Fruit fly (Drosophila melanogaster) whole organism, embryonic: ENCODE measurements around the gene CG12347.
A peak's percentile ranks its signal among the peaks of the same experiment; 100 is the strongest.

Experiments used
- Antp ChIP-seq: fragments of 200-800 bp; sonication (Bioruptor generic); optimal IDR thresholded peaks from 3 replicates; lab custom pipeline; 2016; ENCODE audit warnings: missing biosample characterization, missing genetic modification characterization
- Atf3 ChIP-seq: fragments of 200-800 bp; sonication (Bioruptor generic); optimal IDR thresholded peaks from 3 replicates; lab custom pipeline; 2016; ENCODE audit warnings: missing biosample characterization, missing genetic modification characterization
- Atf6 ChIP-seq: fragments of 200-800 bp; sonication (Bioruptor generic); IDR thresholded peaks from 2 replicates; pipeline ENCODE4 v1.3.6; 2022; ENCODE audit warnings: missing biosample characterization, missing genetic modification characterization
- CG1024 ChIP-seq: fragments of 200-800 bp; sonication (Bioruptor generic); IDR thresholded peaks from 2 replicates; pipeline ENCODE4 v1.3.6; 2022; ENCODE audit warnings: missing biosample characterization, missing genetic modification characterization
- CG10565 ChIP-seq: fragments of 200-800 bp; sonication (Bioruptor generic); optimal IDR thresholded peaks from 3 replicates; lab custom pipeline; 2016; ENCODE audit warnings: missing biosample characterization, mild to moderate bottlenecking, missing genetic modification characterization
- CG12071 ChIP-seq: fragments of 200-800 bp; sonication (Bioruptor generic); optimal IDR thresholded peaks from 3 replicates; lab custom pipeline; 2018; ENCODE audit warnings: missing biosample characterization, mild to moderate bottlenecking, missing genetic modification characterization
- CG14014 ChIP-seq: fragments of 200-800 bp; sonication (Bioruptor generic); IDR thresholded peaks from 2 replicates; pipeline ENCODE4 v1.3.6; 2022; ENCODE audit warnings: missing biosample characterization, missing genetic modification characterization
- CG14860 ChIP-seq: fragments of 200-800 bp; sonication (Bioruptor generic); IDR thresholded peaks from 3 replicates; pipeline ENCODE4 v1.3.6; 2022; ENCODE audit warnings: missing biosample characterization, missing genetic modification characterization; ENCODE audit not compliant: partially characterized antibody
- CG18262 ChIP-seq: fragments of 200-800 bp; optimal IDR thresholded peaks from 3 replicates; lab custom pipeline; 2019; ENCODE audit warnings: missing biosample characterization, mild to moderate bottlenecking, missing genetic modification characterization, moderate library complexity
- CG2712 ChIP-seq: fragments of 200-800 bp; optimal IDR thresholded peaks from 3 replicates; lab custom pipeline; 2019; ENCODE audit warnings: missing biosample characterization, mild to moderate bottlenecking, missing genetic modification characterization, moderate library complexity
- CG42726 ChIP-seq: fragments of 200-800 bp; sonication (Bioruptor generic); IDR thresholded peaks from 2 replicates; pipeline ENCODE4 v1.3.6; 2022; ENCODE audit warnings: missing biosample characterization, missing genetic modification characterization; ENCODE audit not compliant: partially characterized antibody
- CG4707 ChIP-seq: fragments of 200-800 bp; sonication (Bioruptor generic); optimal IDR thresholded peaks from 2 replicates; lab custom pipeline; 2018; ENCODE audit warnings: missing biosample characterization, mild to moderate bottlenecking, missing genetic modification characterization, moderate library complexity
- CG4730 ChIP-seq: fragments of 200-800 bp; sonication (Bioruptor generic); IDR thresholded peaks from 2 replicates; pipeline ENCODE4 v1.3.6; 2022; ENCODE audit warnings: missing biosample characterization, missing genetic modification characterization
- CG6791 ChIP-seq: fragments of 200-800 bp; sonication (Bioruptor generic); IDR thresholded peaks from 3 replicates; pipeline ENCODE4 v1.3.6; 2022; ENCODE audit warnings: missing biosample characterization, missing genetic modification characterization; ENCODE audit not compliant: partially characterized antibody
- CG6854 ChIP-seq: fragments of 200-800 bp; sonication (Bioruptor generic); optimal IDR thresholded peaks from 3 replicates; lab custom pipeline; 2017; ENCODE audit warnings: missing biosample characterization, mild to moderate bottlenecking, missing genetic modification characterization
- CG7928 ChIP-seq: fragments of 200-800 bp; sonication (Bioruptor generic); optimal IDR thresholded peaks from 2 replicates; lab custom pipeline; 2017; ENCODE audit warnings: missing biosample characterization, mild to moderate bottlenecking, missing genetic modification characterization
- CG9797 ChIP-seq: fragments of 200-800 bp; sonication (Bioruptor generic); optimal IDR thresholded peaks from 3 replicates; lab custom pipeline; 2018; ENCODE audit warnings: missing biosample characterization, mild to moderate bottlenecking, missing genetic modification characterization
- CG9876 ChIP-seq: fragments of 200-800 bp; sonication (Bioruptor generic); optimal IDR thresholded peaks from 2 replicates; lab custom pipeline; 2016; ENCODE audit warnings: missing biosample characterization, missing genetic modification characterization
- D19B ChIP-seq: fragments of 200-800 bp; sonication (Bioruptor generic); optimal IDR thresholded peaks from 2 replicates; lab custom pipeline; 2017; ENCODE audit warnings: missing biosample characterization, mild to moderate bottlenecking, missing genetic modification characterization
- Dad ChIP-seq: fragments of 200-800 bp; sonication (Bioruptor generic); optimal IDR thresholded peaks from 3 replicates; lab custom pipeline; 2016; ENCODE audit warnings: missing biosample characterization, missing genetic modification characterization
- Ets97D ChIP-seq: fragments of 200-800 bp; sonication (Bioruptor generic); optimal IDR thresholded peaks from 3 replicates; lab custom pipeline; 2016; ENCODE audit warnings: missing biosample characterization, missing genetic modification characterization
- H15 ChIP-seq: fragments of 200-800 bp; sonication (Bioruptor generic); IDR thresholded peaks from 3 replicates; pipeline ENCODE4 v1.3.6; 2022; ENCODE audit warnings: missing biosample characterization, missing genetic modification characterization
- Hr78 ChIP-seq, 2 experiments: fragments of 200-800 bp in 1 of 2; fragments of >200 bp in 1 of 2; sonication (Bioruptor generic) in 1 of 2; optimal IDR thresholded peaks; 2 replicates each; lab custom pipeline; 2017 to 2019; ENCODE audit warnings: missing biosample characterization in 2 of 2, missing genetic modification characterization in 2 of 2, mild to moderate bottlenecking in 1 of 2, moderate library complexity in 1 of 2
- NfI ChIP-seq: fragments of 200-800 bp; sonication (Bioruptor generic); optimal IDR thresholded peaks from 3 replicates; lab custom pipeline; 2018; ENCODE audit warnings: missing biosample characterization, mild to moderate bottlenecking, missing genetic modification characterization, moderate library complexity
- Opbp ChIP-seq: fragments of 200-800 bp; sonication (Bioruptor generic); IDR thresholded peaks from 3 replicates; pipeline ENCODE4 v1.3.6; 2022; ENCODE audit warnings: missing biosample characterization, missing genetic modification characterization; ENCODE audit not compliant: partially characterized antibody
- Ptx1 ChIP-seq: fragments of 200-800 bp; sonication (Bioruptor generic); IDR thresholded peaks from 2 replicates; pipeline ENCODE4 v1.3.6; 2022; ENCODE audit warnings: missing biosample characterization, missing genetic modification characterization
- Scr ChIP-seq: fragments of 200-800 bp; sonication (Bioruptor generic); IDR thresholded peaks from 2 replicates; pipeline ENCODE4 v1.3.6; 2022; ENCODE audit warnings: missing biosample characterization, missing genetic modification characterization; ENCODE audit not compliant: partially characterized antibody
- ara ChIP-seq: fragments of 200-800 bp; sonication (Bioruptor generic); IDR thresholded peaks from 2 replicates; pipeline ENCODE4 v1.3.6; 2022; ENCODE audit warnings: missing biosample characterization, missing genetic modification characterization
- bowl ChIP-seq: fragments of 200-800 bp; sonication (Bioruptor generic); IDR thresholded peaks from 2 replicates; pipeline ENCODE4 v1.3.6; 2022; ENCODE audit warnings: missing biosample characterization, missing genetic modification characterization
- crol ChIP-seq: fragments of 200-800 bp; sonication (Bioruptor generic); IDR thresholded peaks from 2 replicates; pipeline ENCODE4 v1.3.6; 2022; ENCODE audit warnings: missing biosample characterization, missing genetic modification characterization
- crp ChIP-seq, 2 experiments: fragments of 200-800 bp; sonication (Bioruptor generic); optimal IDR thresholded peaks; 2 replicates in 1 of 2; 3 replicates in 1 of 2; lab custom pipeline; 2017; ENCODE audit warnings: missing biosample characterization in 2 of 2, missing genetic modification characterization in 2 of 2, mild to moderate bottlenecking in 1 of 2, moderate library complexity in 1 of 2
- dmrt11E ChIP-seq: fragments of 200-800 bp; sonication (Bioruptor generic); optimal IDR thresholded peaks from 3 replicates; lab custom pipeline; 2018; ENCODE audit warnings: missing biosample characterization, mild to moderate bottlenecking, missing genetic modification characterization, moderate library complexity
- ftz-f1 ChIP-seq: fragments of 200-800 bp; sonication (Bioruptor generic); optimal IDR thresholded peaks from 2 replicates; lab custom pipeline; 2016; ENCODE audit warnings: missing biosample characterization, missing genetic modification characterization
- hth ChIP-seq: fragments of >200 bp; optimal IDR thresholded peaks from 2 replicates; lab custom pipeline; 2017; ENCODE audit warnings: inconsistent platforms
- ind ChIP-seq: fragments of 200-800 bp; sonication (Bioruptor generic); optimal IDR thresholded peaks from 3 replicates; lab custom pipeline; 2016; ENCODE audit warnings: missing biosample characterization, missing genetic modification characterization
- klu ChIP-seq: fragments of 200-800 bp; sonication (Bioruptor generic); IDR thresholded peaks from 2 replicates; pipeline ENCODE4 v1.3.6; 2022; ENCODE audit warnings: missing biosample characterization, missing genetic modification characterization
- mirr ChIP-seq: fragments of 200-800 bp; sonication (Bioruptor generic); optimal IDR thresholded peaks from 3 replicates; lab custom pipeline; 2018; ENCODE audit warnings: missing biosample characterization, mild to moderate bottlenecking, missing genetic modification characterization
- nau ChIP-seq: fragments of 200-800 bp; sonication (Bioruptor generic); optimal IDR thresholded peaks from 3 replicates; lab custom pipeline; 2017; ENCODE audit warnings: missing biosample characterization, mild to moderate bottlenecking, missing genetic modification characterization, missing genetic modification reagents
- p53 ChIP-seq: fragments of 200-800 bp; sonication (Bioruptor generic); optimal IDR thresholded peaks from 2 replicates; lab custom pipeline; 2016; ENCODE audit warnings: missing biosample characterization, missing genetic modification characterization
- prd ChIP-seq, 3 experiments: fragments of >200 bp in 2 of 3; fragments of 200-800 bp in 1 of 3; sonication (Bioruptor generic) in 1 of 3; optimal IDR thresholded peaks in 2 of 3; IDR thresholded peaks in 1 of 3; 2 replicates in 2 of 3; 3 replicates in 1 of 3; pipeline versions ENCODE4 v1.3.6 to Lab custom; 2017 to 2022; ENCODE audit warnings: missing biosample characterization in 1 of 3, missing genetic modification characterization in 1 of 3
- psq ChIP-seq: fragments of 200-800 bp; sonication (Bioruptor generic); optimal IDR thresholded peaks from 2 replicates; lab custom pipeline; 2017; ENCODE audit warnings: missing biosample characterization, missing genetic modification characterization
- row ChIP-seq: fragments of 200-800 bp; sonication (Bioruptor generic); IDR thresholded peaks from 3 replicates; pipeline ENCODE4 v1.3.6; 2022; ENCODE audit warnings: missing biosample characterization, missing genetic modification characterization
- sisA ChIP-seq: fragments of 200-800 bp; sonication (Bioruptor generic); IDR thresholded peaks from 2 replicates; pipeline ENCODE4 v1.3.6; 2022; ENCODE audit warnings: missing biosample characterization, missing genetic modification characterization
- sna ChIP-seq: fragments of 200-800 bp; sonication (Bioruptor generic); IDR thresholded peaks from 2 replicates; pipeline ENCODE4 v1.3.6; 2022; ENCODE audit warnings: missing biosample characterization, missing genetic modification characterization; ENCODE audit not compliant: partially characterized antibody
- so ChIP-seq: fragments of 200-800 bp; sonication (Bioruptor generic); IDR thresholded peaks from 3 replicates; pipeline ENCODE4 v1.3.6; 2022; ENCODE audit warnings: missing biosample characterization, missing genetic modification characterization
- tx ChIP-seq: fragments of 200-800 bp; sonication (Bioruptor generic); optimal IDR thresholded peaks from 2 replicates; lab custom pipeline; 2016; ENCODE audit warnings: missing biosample characterization, missing genetic modification characterization
- yki ChIP-seq: fragments of >200 bp; optimal IDR thresholded peaks from 3 replicates; lab custom pipeline; 2018
- zfh2 ChIP-seq: fragments of 200-800 bp; sonication (Bioruptor generic); optimal IDR thresholded peaks from 2 replicates; lab custom pipeline; 2016; ENCODE audit warnings: missing biosample characterization, missing genetic modification characterization

Gene CG12347

DNA sequence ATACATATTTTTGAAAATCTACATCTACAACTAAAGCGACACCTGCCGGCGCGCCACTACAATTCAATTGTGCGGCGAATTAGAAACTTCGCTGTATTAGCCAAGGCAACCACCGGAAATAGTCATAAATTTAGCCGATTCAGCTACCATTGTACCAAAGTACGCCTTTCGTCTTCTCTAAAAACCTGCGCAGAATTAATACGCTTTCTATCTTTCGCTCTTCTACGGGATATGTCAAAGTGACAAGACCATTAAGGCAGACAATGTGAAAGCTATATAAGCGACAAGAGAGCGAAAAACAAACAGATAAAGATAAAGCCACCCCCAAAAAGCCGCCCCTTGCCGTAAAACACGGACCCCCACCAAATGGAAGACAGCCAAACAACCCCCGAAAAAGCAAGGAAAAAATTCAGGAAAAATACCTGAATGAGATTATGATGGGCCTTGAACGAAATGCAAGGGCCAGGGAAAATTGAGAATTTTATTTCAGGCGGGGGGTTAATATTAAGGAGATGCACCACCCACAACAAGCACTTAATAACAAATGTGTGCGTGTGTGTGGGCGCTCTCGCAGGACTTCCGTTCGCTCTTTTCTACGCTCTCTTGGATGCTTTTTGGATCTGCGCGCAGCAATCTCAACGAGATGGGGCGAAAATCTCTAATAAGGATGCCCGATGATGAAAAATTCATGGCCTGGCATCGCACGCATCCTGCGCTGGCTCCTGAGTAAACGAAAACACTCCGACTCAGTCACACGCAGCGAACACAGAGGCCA, 13.1 kb downstream of the CG12347 start, which contains the start of gene cpo (continued):
- TF ChIP-seq Atf3 (GFP tag; lab: Kevin White, UChicago) (peak; percentile 82), CG6791 (GFP tag; lab: Robert Waterston, UW) (no peak), klu (GFP tag; lab: Robert Waterston, UW) (peak; percentile 61), Dad (peak; percentile 85), zfh2 (GFP tag; lab: Kevin White, UChicago) (peak; percentile 57), D19B (GFP tag; lab: Kevin White, UChicago) (peak; percentile 83), prd (optimal IDR thresholded peaks at IDR 0.05; lab: Kevin White, UChicago) (no peak), prd (GFP tag; IDR thresholded peaks at IDR 0.05; lab: Robert Waterston, UW) (peak; percentile 60), crp (GFP tag; optimal IDR thresholded peaks at IDR 0.05; lab: Kevin White, UChicago) (peak in 1 of 2 experiments; percentile 55), Antp (GFP tag; lab: Kevin White, UChicago) (peak; percentile 31), NfI (GFP tag; lab: Kevin White, UChicago) (peak; percentile 98), Opbp (GFP tag; lab: Robert Waterston, UW) (peak; percentile 49; the same call in 2 of the 3 replicates), sna (GFP tag; lab: Robert Waterston, UW) (0 out of 2 replicates have a peak, but pooled peaks have one; percentile 14), ind (GFP tag; lab: Kevin White, UChicago) (peak; percentile 70), CG6854 (GFP tag; lab: Kevin White, UChicago) (peak; percentile 88), nau (GFP tag; lab: Kevin White, UChicago) (peak; percentile 89), bowl (no peak), CG1024 (GFP tag; lab: Robert Waterston, UW) (peak; percentile 86), ftz-f1 (GFP tag; lab: Kevin White, UChicago) (peak; percentile 42), H15 (GFP tag; lab: Robert Waterston, UW) (peak; percentile 91), p53 (GFP tag; lab: Kevin White, UChicago) (peak; percentile 47), Hr78 (GFP tag; optimal IDR thresholded peaks at IDR 0.05; lab: Kevin White, UChicago) (no peak), CG12071 (GFP tag; lab: Kevin White, UChicago) (peak; percentile 96), CG18262 (peak; percentile 68), dmrt11E (tag; lab: Kevin White, UChicago) (peak; percentile 80), row (0 out of 3 replicates have a peak, but pooled peaks have one; percentile 46), CG10565 (GFP tag; lab: Kevin White, UChicago) (peak; percentile 56), mirr (GFP tag; lab: Kevin White, UChicago) (peak; percentile 96), CG14860 (GFP tag; lab: Robert Waterston, UW) (no peak), CG4730 (peak; percentile 65), CG9797 (peak; percentile 43), tx (GFP tag; lab: Kevin White, UChicago) (peak; percentile 53), crol (GFP tag; lab: Robert Waterston, UW) (peak; percentile 38; the same call in 1 of the 2 replicates), psq (GFP tag; lab: Kevin White, UChicago) (peak; percentile 81), ara (GFP tag; lab: Robert Waterston, UW) (peak; percentile 85), Ets97D (GFP tag; lab: Kevin White, UChicago) (peak; percentile 99), CG9876 (GFP tag; lab: Kevin White, UChicago) (peak; percentile 76), yki (no peak), CG42726 (no peak), CG4707 (GFP tag; lab: Kevin White, UChicago) (peak; percentile 91), Scr (no peak), CG2712 (tag; lab: Kevin White, UChicago) (peak; percentile 70), so (GFP tag; lab: Robert Waterston, UW) (peak; percentile 81), CG14014 (GFP tag; lab: Robert Waterston, UW) (peak; percentile 81; the same call in 1 of the 2 replicates), CG7928 (peak; percentile 70), sisA (GFP tag; lab: Robert Waterston, UW) (peak; percentile 41; the same call in 1 of the 2 replicates), hth (lab: Kevin White, UChicago) (no peak), Atf6 (GFP tag; lab: Robert Waterston, UW) (peak; percentile 82), Ptx1 (GFP tag; lab: Robert Waterston, UW) (peak; percentile 86)
